Worm (Caenorhabditis elegans) whole organism, young adult: Measurements from ENCODE around the gene R01H2.2.

ENCODE experiments used
- B0035.1 ChIP-seq: sonication (generic microtip); optimal IDR thresholded peaks from 2 replicates; lab custom pipeline; 2016; ENCODE audit warnings: missing genetic modification characterization, mild to moderate bottlenecking, missing compliant biosample characterization, missing genotype, missing genetic modification reagents
- F10E7.11 ChIP-seq: sonication (generic microtip); optimal IDR thresholded peaks from 2 replicates; lab custom pipeline; 2017; ENCODE audit warnings: mild to moderate bottlenecking, missing genetic modification characterization, moderate library complexity, missing compliant biosample characterization
- F39B2.1 ChIP-seq: fragments of 200-800 bp; sonication (Bioruptor generic); IDR thresholded peaks from 2 replicates; pipeline ENCODE4 v1.3.6; 2022; ENCODE audit warnings: missing genetic modification reagents, missing genetic modification characterization, missing compliant biosample characterization
- K11D2.4 ChIP-seq: fragments of 200-800 bp; sonication (Bioruptor generic); IDR thresholded peaks from 2 replicates; pipeline ENCODE4 v1.3.6; 2022; ENCODE audit warnings: missing genetic modification reagents, missing genetic modification characterization, missing compliant biosample characterization
- T07F8.4 ChIP-seq: sonication (generic microtip); optimal IDR thresholded peaks from 2 replicates; lab custom pipeline; 2016; ENCODE audit warnings: mild to moderate bottlenecking, missing genetic modification characterization, moderate library complexity, missing compliant biosample characterization
- Y53F4B.3 ChIP-seq: fragments of 200-800 bp; sonication (Bioruptor generic); IDR thresholded peaks from 2 replicates; pipeline ENCODE4 v1.3.6; 2022; ENCODE audit warnings: missing genetic modification reagents, missing genetic modification characterization, missing compliant biosample characterization
- ama-1 ChIP-seq, 3 experiments: fragments of 150-350 bp in 1 of 3; sonication (generic microtip) in 2 of 3; optimal IDR thresholded peaks; 2 replicates each; lab custom pipeline; 2014 to 2018; ENCODE audit warnings: missing biosample characterization in 2 of 3, missing genetic modification characterization in 2 of 3, missing genetic modification reagents in 2 of 3
- athp-1 ChIP-seq: sonication (generic microtip); optimal IDR thresholded peaks from 2 replicates; lab custom pipeline; 2017; ENCODE audit warnings: mild to moderate bottlenecking, missing genetic modification characterization, missing compliant biosample characterization
- attf-3 ChIP-seq: fragments of 200-800 bp; sonication (Bioruptor generic); conservative IDR thresholded peaks from 2 replicates; pipeline ENCODE4 v1.3.6; 2022; ENCODE audit warnings: missing genetic modification reagents, missing genetic modification characterization, missing compliant biosample characterization
- attf-5 ChIP-seq: fragments of 200-800 bp; sonication (Bioruptor generic); optimal IDR thresholded peaks from 2 replicates; lab custom pipeline; 2018; ENCODE audit warnings: mild to moderate bottlenecking, missing genetic modification characterization, missing compliant biosample characterization
- bed-2 ChIP-seq: fragments of 200-800 bp; sonication (Bioruptor generic); IDR thresholded peaks from 2 replicates; pipeline ENCODE4 v1.3.6; 2022; ENCODE audit warnings: missing genetic modification reagents, missing genetic modification characterization, missing compliant biosample characterization
- ceh-100 ChIP-seq: fragments of 200-800 bp; sonication (Bioruptor generic); IDR thresholded peaks from 2 replicates; pipeline ENCODE4 v1.3.6; 2022; ENCODE audit warnings: missing genetic modification reagents, missing genetic modification characterization, missing compliant biosample characterization
- ceh-27 ChIP-seq: fragments of 200-800 bp; sonication (Bioruptor generic); optimal IDR thresholded peaks from 2 replicates; lab custom pipeline; 2018; ENCODE audit warnings: mild to moderate bottlenecking, missing genetic modification characterization, moderate library complexity, missing compliant biosample characterization
- dox-1 ChIP-seq: fragments of 200-800 bp; sonication (Bioruptor generic); IDR thresholded peaks from 2 replicates; pipeline ENCODE4 v1.3.6; 2022; ENCODE audit warnings: missing genetic modification reagents, missing genetic modification characterization, missing compliant biosample characterization
- dpff-1 ChIP-seq: sonication (generic microtip); optimal IDR thresholded peaks from 2 replicates; lab custom pipeline; 2017; ENCODE audit warnings: mild to moderate bottlenecking, missing genetic modification characterization, missing compliant biosample characterization
- efl-1 ChIP-seq: fragments of 150-350 bp; optimal IDR thresholded peaks from 2 replicates; lab custom pipeline; 2014; ENCODE audit warnings: missing biosample characterization, missing genetic modification reagents, missing genetic modification characterization
- him-1 ChIP-seq: sonication (generic microtip); optimal IDR thresholded peaks from 2 replicates; lab custom pipeline; 2016; ENCODE audit warnings: missing genotype, missing genetic modification reagents, missing genetic modification characterization, missing compliant biosample characterization
- lag-1 ChIP-seq: fragments of 200-800 bp; sonication (Bioruptor generic); IDR thresholded peaks from 2 replicates; pipeline ENCODE4 v1.3.6; 2022; ENCODE audit warnings: missing genetic modification reagents, missing genetic modification characterization, missing compliant biosample characterization
- lin-40 ChIP-seq: sonication (generic microtip); optimal IDR thresholded peaks from 2 replicates; lab custom pipeline; 2016; ENCODE audit warnings: missing genetic modification characterization, mild to moderate bottlenecking, missing compliant biosample characterization, missing genotype, missing genetic modification reagents
- madf-6 ChIP-seq: fragments of 200-800 bp; sonication (Bioruptor generic); IDR thresholded peaks from 2 replicates; pipeline ENCODE4 v1.3.6; 2022; ENCODE audit warnings: missing genetic modification reagents, missing genetic modification characterization, missing compliant biosample characterization
- mel-28 ChIP-seq: sonication (generic microtip); optimal IDR thresholded peaks from 2 replicates; lab custom pipeline; 2016; ENCODE audit warnings: borderline replicate concordance, mild to moderate bottlenecking, missing genetic modification characterization, missing compliant biosample characterization
- nfya-1 ChIP-seq: sonication (generic microtip); optimal IDR thresholded peaks from 2 replicates; lab custom pipeline; 2017; ENCODE audit warnings: antibody characterized with exemption, missing compliant biosample characterization, missing genetic modification characterization, borderline replicate concordance; ENCODE audit not compliant: insufficient read depth
- nhr-27 ChIP-seq: fragments of 200-800 bp; sonication (Bioruptor generic); optimal IDR thresholded peaks from 2 replicates; lab custom pipeline; 2018; ENCODE audit warnings: mild to moderate bottlenecking, missing genetic modification characterization, moderate library complexity, missing compliant biosample characterization
- pbrm-1 ChIP-seq: fragments of 200-800 bp; sonication (Bioruptor generic); IDR thresholded peaks from 2 replicates; pipeline ENCODE4 v1.3.6; 2022; ENCODE audit warnings: missing genetic modification reagents, missing genetic modification characterization, missing compliant biosample characterization
- pha-4 ChIP-seq: fragments of 150-350 bp; sonication (generic microtip); optimal IDR thresholded peaks from 2 replicates; lab custom pipeline; 2014; ENCODE audit warnings: missing biosample characterization, missing genetic modification reagents, missing genetic modification characterization
- rec-8 ChIP-seq, 2 experiments: sonication (generic microtip); optimal IDR thresholded peaks; 2 replicates each; lab custom pipeline; 2016; ENCODE audit warnings: mild to moderate bottlenecking in 2 of 2, missing genetic modification characterization in 2 of 2, missing genetic modification reagents in 2 of 2, missing genotype in 2 of 2, missing biosample characterization in 1 of 2, missing compliant biosample characterization in 1 of 2, moderate library complexity in 1 of 2
- rpc-1 ChIP-seq, 2 experiments: fragments of 150-350 bp in 1 of 2; sonication (generic microtip) in 1 of 2; optimal IDR thresholded peaks; 2 replicates each; lab custom pipeline; 2014 to 2018; ENCODE audit warnings: missing biosample characterization in 1 of 2, missing genetic modification characterization in 1 of 2, missing genetic modification reagents in 1 of 2, missing genotype in 1 of 2
- sea-2 ChIP-seq: fragments of 200-800 bp; sonication (Bioruptor generic); IDR thresholded peaks from 2 replicates; pipeline ENCODE4 v1.3.6; 2022; ENCODE audit warnings: missing genetic modification characterization, missing compliant biosample characterization
- snpc-4 ChIP-seq, 5 experiments: fragments of 150-350 bp in 1 of 5; sonication (generic microtip) in 4 of 5; optimal IDR thresholded peaks; 2 replicates each; lab custom pipeline; 2014 to 2018; ENCODE audit warnings: missing genetic modification characterization in 5 of 5, missing biosample characterization in 3 of 5, antibody characterized with exemption in 2 of 5, mild to moderate bottlenecking in 2 of 5, missing compliant biosample characterization in 2 of 5, missing genotype in 2 of 5, moderate library complexity in 2 of 5, missing genetic modification reagents in 1 of 5
- tbx-9 ChIP-seq: sonication (generic microtip); optimal IDR thresholded peaks from 2 replicates; lab custom pipeline; 2016; ENCODE audit warnings: borderline replicate concordance, missing genetic modification characterization, inconsistent platforms, missing compliant biosample characterization
- zim-3 ChIP-seq: sonication (generic microtip); optimal IDR thresholded peaks from 2 replicates; lab custom pipeline; 2017; ENCODE audit warnings: mild to moderate bottlenecking, missing genetic modification characterization, moderate library complexity, missing compliant biosample characterization
- ztf-25 ChIP-seq: fragments of 200-800 bp; sonication (Bioruptor generic); IDR thresholded peaks from 2 replicates; pipeline ENCODE4 v1.3.6; 2022; ENCODE audit warnings: missing genetic modification reagents, missing genetic modification characterization, missing compliant biosample characterization
- ztf-28 ChIP-seq: fragments of 200-800 bp; sonication (Bioruptor generic); IDR thresholded peaks from 2 replicates; pipeline ENCODE4 v1.3.6; 2022; ENCODE audit warnings: missing genetic modification reagents, missing genetic modification characterization, missing compliant biosample characterization

Gene R01H2.2

DNA sequence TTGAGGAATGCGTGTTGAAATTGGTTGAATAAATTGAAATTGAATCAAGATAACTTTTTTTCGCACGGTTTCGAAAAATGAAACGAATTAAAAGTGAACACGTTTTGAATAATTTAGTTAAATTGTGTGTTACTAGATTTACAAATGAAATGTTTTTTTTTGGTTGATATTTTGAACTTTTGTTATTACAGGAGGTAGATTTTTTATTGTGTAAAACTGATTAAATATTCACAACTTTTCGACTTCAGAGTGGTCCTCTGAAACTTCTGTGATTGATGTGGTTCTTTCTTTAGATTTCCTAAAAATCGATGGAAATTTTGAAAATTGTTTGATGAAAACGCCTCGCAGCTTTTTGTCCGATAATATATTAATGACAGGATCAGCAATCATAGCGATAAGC lies 20.0 kb downstream of the R01H2.2 start, which contains the start of gene ZK418.13:
ZK418.13 (minus strand) TSS at position 101 of the 400 bp plus-strand sequence.
- TF ChIP-seq pha-4 (tag; lab: Kevin White, UChicago), result no peak
- TF ChIP-seq ceh-100 (GFP tag; lab: Robert Waterston, UW), result no peak
- no peak for TF ChIP-seq ceh-27 (GFP tag; lab: Kevin White, UChicago)
- no peak for TF ChIP-seq pbrm-1 (GFP tag; lab: Robert Waterston, UW)
- TF ChIP-seq Y53F4B.3 (GFP tag; lab: Robert Waterston, UW), result no peak
- TF ChIP-seq tbx-9 (tag; lab: Kevin White, UChicago), result no peak
- TF ChIP-seq ama-1 (optimal IDR thresholded peaks at IDR 0.05; lab: Kevin White, UChicago), result no peak
- no peak for TF ChIP-seq ama-1 (GFP tag; optimal IDR thresholded peaks at IDR 0.05; lab: Kevin White, UChicago)
- TF ChIP-seq B0035.1 (tag; lab: Kevin White, UChicago), result no peak
- TF ChIP-seq mel-28 (tag; lab: Kevin White, UChicago), result no peak
- TF ChIP-seq dox-1 (GFP tag; lab: Robert Waterston, UW), result no peak
- TF ChIP-seq rpc-1 (optimal IDR thresholded peaks at IDR 0.05; lab: Kevin White, UChicago), result no peak
- no peak for TF ChIP-seq rpc-1 (tag; optimal IDR thresholded peaks at IDR 0.05; lab: Kevin White, UChicago)
- no peak for TF ChIP-seq dpff-1 (tag; lab: Kevin White, UChicago)
- no peak for TF ChIP-seq madf-6 (GFP tag; lab: Robert Waterston, UW)

DNA sequence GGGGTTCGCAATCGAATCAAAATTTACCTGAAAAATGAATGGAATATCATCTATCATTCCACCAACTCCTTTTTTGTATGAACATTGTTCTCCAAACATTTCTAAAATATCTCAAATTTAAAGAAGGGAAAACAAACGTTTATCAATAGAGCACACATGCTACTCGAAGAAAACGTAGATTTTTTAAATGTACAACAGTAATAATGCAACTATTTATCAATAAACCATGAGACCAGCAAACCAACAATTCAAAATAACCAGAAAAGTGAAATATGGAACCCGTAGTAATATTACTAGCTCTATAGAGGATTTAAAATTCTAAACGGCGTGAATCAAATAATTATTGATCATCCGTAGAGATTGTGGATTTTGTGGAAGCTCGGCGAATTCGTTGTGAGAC lies 22.4 kb downstream of the R01H2.2 start, which contains the start of gene ZK418.6:
ZK418.6 (minus strand) TSS at position 101 of the 400 bp plus-strand sequence.
- TF ChIP-seq ztf-28 (GFP tag; lab: Robert Waterston, UW), result no peak
- TF ChIP-seq sea-2 (GFP tag; lab: Robert Waterston, UW), result no peak
- no peak for TF ChIP-seq nfya-1 (tag; lab: Kevin White, UChicago)
- no peak for TF ChIP-seq K11D2.4

DNA sequence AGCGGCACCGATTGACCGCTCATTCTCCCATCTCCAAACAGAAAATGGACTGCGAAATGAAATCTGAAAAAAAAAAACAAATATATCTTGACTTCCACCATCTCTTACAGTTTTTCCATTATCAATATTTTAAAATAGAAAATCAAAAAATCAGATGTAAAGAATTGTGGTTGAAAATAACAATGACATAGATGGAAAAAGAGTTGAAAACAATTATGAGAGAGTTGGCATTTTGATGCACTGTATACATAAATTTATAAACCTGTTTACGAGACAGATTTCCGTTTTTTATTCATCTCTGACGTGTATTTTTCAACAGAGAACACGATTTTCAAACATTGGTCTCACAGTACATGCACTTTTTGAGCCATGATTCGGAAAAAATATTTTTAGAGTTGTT lies 24.3 kb downstream of the R01H2.2 start, which contains the start of gene ZK418.7:
ZK418.7 (minus strand) TSS at position 101 of the 400 bp plus-strand sequence.
- TF ChIP-seq ztf-25 (GFP tag; lab: Robert Waterston, UW) (no peak), rec-8 (tag; optimal IDR thresholded peaks at IDR 0.05; lab: Kevin White, UChicago) (no peak), nfya-1 (tag; lab: Kevin White, UChicago) (no peak), lin-40 (tag; lab: Kevin White, UChicago) (no peak), ceh-100 (GFP tag; lab: Robert Waterston, UW) (no peak), athp-1 (tag; lab: Kevin White, UChicago) (no peak), snpc-4 (GFP tag; optimal IDR thresholded peaks at IDR 0.05; lab: Kevin White, UChicago) (no peak), snpc-4 (tag; optimal IDR thresholded peaks at IDR 0.05; lab: Kevin White, UChicago) (no peak), F10E7.11 (tag; lab: Kevin White, UChicago) (no peak), him-1 (no peak), F39B2.1 (no peak), ceh-27 (GFP tag; lab: Kevin White, UChicago) (no peak), zim-3 (tag; lab: Kevin White, UChicago) (no peak), bed-2 (no peak), lag-1 (GFP tag; lab: Robert Waterston, UW) (no peak), T07F8.4 (tag; lab: Kevin White, UChicago) (no peak), attf-3 (GFP tag; lab: Robert Waterston, UW) (no peak), efl-1 (GFP tag; lab: Kevin White, UChicago) (no peak), nhr-27 (no peak), attf-5 (GFP tag; lab: Kevin White, UChicago) (no peak), B0035.1 (tag; lab: Kevin White, UChicago) (no peak)
